Worm (Caenorhabditis elegans): Measurements from ENCODE around the gene math-23.

The math-23 gene

DNA sequence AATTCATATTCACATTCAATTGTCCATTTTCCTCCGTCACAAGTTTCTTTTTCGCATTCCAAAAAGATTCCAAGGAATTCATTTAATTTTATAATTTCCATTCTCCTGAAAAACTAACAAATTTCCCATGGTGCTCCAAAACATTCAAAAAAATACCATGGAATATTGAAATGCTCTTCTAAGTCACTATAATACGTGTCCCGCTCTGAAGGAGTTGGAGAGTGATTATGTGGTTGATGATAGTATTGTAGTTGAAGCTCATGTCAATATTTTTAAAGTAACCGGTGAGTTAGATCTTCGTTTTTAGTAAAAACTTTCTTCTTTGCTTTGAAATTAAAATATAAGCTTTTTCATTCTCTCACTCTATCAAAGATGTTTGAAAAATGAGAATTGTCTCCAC lies 11.4 kb upstream of the math-23 start, which contains the start of gene math-9:
TSS of gene math-9 (minus strand) at position 101 of the 400 bp plus-strand sequence.
- TF ChIP-seq K09A11.1 (tag; optimal IDR thresholded peaks at IDR 0.05; ENCODE audit: insufficient read depth): no peak
- no peak for TF ChIP-seq nhr-11 (tag; optimal IDR thresholded peaks at IDR 0.05)
- TF ChIP-seq ref-2 (tag; optimal IDR thresholded peaks at IDR 0.05): no peak
- TF ChIP-seq C08G9.2 (tag; optimal IDR thresholded peaks at IDR 0.05): no peak
- TF ChIP-seq dve-1 (tag; optimal IDR thresholded peaks at IDR 0.05): no peak
- TF ChIP-seq fkh-6 (tag; optimal IDR thresholded peaks at IDR 0.05): no peak
- no peak for TF ChIP-seq ahr-1 (tag; optimal IDR thresholded peaks at IDR 0.05)

- TF ChIP-seq nhr-11 (tag; optimal IDR thresholded peaks at IDR 0.05) (no peak), ahr-1 (tag; optimal IDR thresholded peaks at IDR 0.05) (no peak), unc-86 (tag; optimal IDR thresholded peaks at IDR 0.05) (no peak), tbx-2 (tag; optimal IDR thresholded peaks at IDR 0.05) (no peak), hlh-15 (tag; optimal IDR thresholded peaks at IDR 0.05) (no peak), pax-1 (tag; optimal IDR thresholded peaks at IDR 0.05) (no peak)
Measured at ce11 chrII:1893912-1894311, 8.2 kb upstream of the math-23 start, which contains the start of gene C16C4.1. TSS of gene C16C4.1 (plus strand) at chrII:1894212.

- TF ChIP-seq rnt-1 (tag; optimal IDR thresholded peaks at IDR 0.05) (no peak), nhr-232 (tag; optimal IDR thresholded peaks at IDR 0.05) (no peak), ceh-45 (GFP tag; IDR thresholded peaks at IDR 0.05) (no peak), ahr-1 (tag; optimal IDR thresholded peaks at IDR 0.05) (no peak), tbx-2 (tag; optimal IDR thresholded peaks at IDR 0.05) (no peak), syd-9 (tag; optimal IDR thresholded peaks at IDR 0.05) (no peak), eyg-1 (tag; optimal IDR thresholded peaks at IDR 0.05) (no peak), unc-42 (tag; optimal IDR thresholded peaks at IDR 0.05) (no peak), unc-86 (tag; optimal IDR thresholded peaks at IDR 0.05) (no peak), ceh-14 (tag; optimal IDR thresholded peaks at IDR 0.05) (no peak), ztf-16 (tag; optimal IDR thresholded peaks at IDR 0.05) (no peak), tbx-7 (tag; optimal IDR thresholded peaks at IDR 0.05) (no peak), ceh-9 (tag; optimal IDR thresholded peaks at IDR 0.05) (no peak), ceh-34 (tag; optimal IDR thresholded peaks at IDR 0.05) (no peak), dmd-4 (tag; optimal IDR thresholded peaks at IDR 0.05; ENCODE audit: borderline replicate concordance) (no peak), ceh-2 (tag; optimal IDR thresholded peaks at IDR 0.05) (no peak), ceh-48 (tag; optimal IDR thresholded peaks at IDR 0.05) (no peak)
Measured at ce11 chrII:1895278-1895677, 6.8 kb upstream of the math-23 start, which contains the start of gene C46F9.5. TSS of gene C46F9.5 (plus strand) at chrII:1895578.

ce11 chrII:1895762-1896161 lies 6.3 kb upstream of the math-23 start, which contains the start of gene math-25:
TSS of gene math-25 (plus strand) at chrII:1896062.
- TF ChIP-seq ahr-1 (tag; optimal IDR thresholded peaks at IDR 0.05): no peak
- TF ChIP-seq F13H6.1 (tag; optimal IDR thresholded peaks at IDR 0.05): no peak
- TF ChIP-seq nhr-11 (tag; optimal IDR thresholded peaks at IDR 0.05): no peak
- no peak for TF ChIP-seq ceh-9 (tag; optimal IDR thresholded peaks at IDR 0.05)
- no peak for TF ChIP-seq odd-2 (tag; optimal IDR thresholded peaks at IDR 0.05)
- TF ChIP-seq lin-11 (tag; optimal IDR thresholded peaks at IDR 0.05): no peak
- TF ChIP-seq ets-4 (tag; optimal IDR thresholded peaks at IDR 0.05): no peak
- TF ChIP-seq unc-3 (GFP tag; conservative IDR thresholded peaks at IDR 0.05): no peak
- no peak for TF ChIP-seq unc-3 (tag; optimal IDR thresholded peaks at IDR 0.05)
- TF ChIP-seq ceh-45 (GFP tag; IDR thresholded peaks at IDR 0.05): no peak
- no peak for TF ChIP-seq hlh-6 (tag; optimal IDR thresholded peaks at IDR 0.05)

DNA sequence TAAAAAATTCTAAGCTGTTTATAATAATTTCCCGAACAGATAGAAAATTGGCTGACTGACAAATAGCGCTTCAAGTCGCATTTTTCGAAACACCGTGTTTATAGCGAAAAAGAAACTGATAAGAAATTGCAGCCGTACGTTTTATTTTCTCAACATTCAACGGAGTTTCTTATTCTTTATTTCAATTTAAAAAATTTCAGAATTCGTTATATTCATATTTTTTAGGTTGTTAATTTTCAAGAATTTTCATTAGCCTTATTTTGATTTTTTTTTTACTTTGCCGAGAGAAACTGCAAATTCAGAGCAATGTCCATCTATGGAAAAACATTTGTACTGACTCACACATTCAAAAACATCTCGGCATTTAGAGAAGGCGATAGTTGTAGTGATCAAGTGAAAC lies 4.1 kb upstream of the math-23 start, which contains the start of gene C46F9.6:
TSS of gene C46F9.6 (plus strand) at position 301 of the 400 bp plus-strand sequence.
- TF ChIP-seq tbx-7 (tag; optimal IDR thresholded peaks at IDR 0.05) (no peak), fax-1 (tag; optimal IDR thresholded peaks at IDR 0.05) (no peak), lim-6 (tag; optimal IDR thresholded peaks at IDR 0.05) (no peak), C08G9.2 (tag; optimal IDR thresholded peaks at IDR 0.05) (no peak), K02D7.2 (tag; optimal IDR thresholded peaks at IDR 0.05) (no peak), pha-4 (tag; optimal IDR thresholded peaks at IDR 0.05) (no peak), ceh-18 (tag; optimal IDR thresholded peaks at IDR 0.05) (no peak), ztf-16 (tag; optimal IDR thresholded peaks at IDR 0.05) (no peak), npax-4 (tag; optimal IDR thresholded peaks at IDR 0.05) (no peak), tbx-2 (tag; optimal IDR thresholded peaks at IDR 0.05) (no peak), pat-9 (tag; optimal IDR thresholded peaks at IDR 0.05) (no peak), hlh-30 (tag; optimal IDR thresholded peaks at IDR 0.05; ENCODE audit: insufficient read depth) (no peak), pha-2 (tag; optimal IDR thresholded peaks at IDR 0.05) (no peak), gmeb-2 (tag; optimal IDR thresholded peaks at IDR 0.05) (no peak), eyg-1 (tag; optimal IDR thresholded peaks at IDR 0.05) (no peak), odd-2 (tag; optimal IDR thresholded peaks at IDR 0.05) (no peak)
